Worm (Caenorhabditis elegans) whole organism, L4 larva: Measurements from ENCODE around the gene T03D8.6.

Experiments used
- D1046.2 ChIP-seq: fragments of 200-800 bp; sonication (Bioruptor generic); IDR thresholded peaks from 2 replicates; pipeline ENCODE4 v1.3.6; 2022; ENCODE audit warnings: missing genetic modification characterization, missing compliant biosample characterization
- F10B5.3 ChIP-seq: sonication (generic microtip); optimal IDR thresholded peaks from 2 replicates; lab custom pipeline; 2016; ENCODE audit warnings: mild to moderate bottlenecking, missing genetic modification characterization, missing compliant biosample characterization
- F49E8.2 ChIP-seq: sonication (generic microtip); optimal IDR thresholded peaks from 2 replicates; lab custom pipeline; 2016; ENCODE audit warnings: missing compliant biosample characterization, mild to moderate bottlenecking, missing genetic modification characterization, borderline replicate concordance
- T26A8.4 ChIP-seq: fragments of 200-800 bp; sonication (Bioruptor generic); IDR thresholded peaks from 2 replicates; pipeline ENCODE4 v1.3.6; 2022; ENCODE audit warnings: missing genetic modification characterization, missing compliant biosample characterization
- ZK546.5 ChIP-seq, 2 experiments: sonication (generic microtip); optimal IDR thresholded peaks; 2 replicates each; lab custom pipeline; 2017; ENCODE audit warnings: missing biosample characterization in 2 of 2, missing genetic modification characterization in 2 of 2
- aha-1 ChIP-seq: fragments of 150-350 bp; peaks from one replicate; lab custom pipeline; 2014; ENCODE audit warnings: missing biosample characterization, missing genetic modification characterization
- ama-1 ChIP-seq: fragments of 150-350 bp; optimal IDR thresholded peaks from 2 replicates; lab custom pipeline; 2014; ENCODE audit warnings: inconsistent platforms, mixed read lengths
- arid-1 ChIP-seq: fragments of 200-800 bp; sonication (Bioruptor generic); conservative IDR thresholded peaks from 2 replicates; pipeline ENCODE4 v1.3.6; 2022; ENCODE audit warnings: missing genetic modification reagents, missing genetic modification characterization, missing compliant biosample characterization
- ceh-32 ChIP-seq: sonication (generic microtip); optimal IDR thresholded peaks from 2 replicates; lab custom pipeline; 2016; ENCODE audit warnings: mild to moderate bottlenecking, missing genetic modification characterization, missing compliant biosample characterization; ENCODE audit not compliant: poor library complexity
- ces-1 ChIP-seq: fragments of 150-350 bp; sonication (generic microtip); optimal IDR thresholded peaks from 4 replicates; lab custom pipeline; 2014; ENCODE audit warnings: missing biosample characterization, missing genetic modification reagents, missing genetic modification characterization
- cey-2 ChIP-seq: sonication (generic microtip); optimal IDR thresholded peaks from 3 replicates; lab custom pipeline; 2017; ENCODE audit warnings: missing genetic modification characterization, mild to moderate bottlenecking, missing compliant biosample characterization, antibody characterized with exemption, borderline replicate concordance; ENCODE audit not compliant: insufficient read depth
- ctbp-1 ChIP-seq: fragments of 200-800 bp; sonication (Bioruptor generic); IDR thresholded peaks from 2 replicates; pipeline ENCODE4 v1.3.6; 2022; ENCODE audit warnings: missing genetic modification reagents, missing genetic modification characterization, missing compliant biosample characterization
- daf-16 ChIP-seq, 3 experiments: sonication (generic microtip); optimal IDR thresholded peaks; 2 replicates each; lab custom pipeline; 2016 to 2017; ENCODE audit warnings: missing genetic modification characterization in 3 of 3, missing genetic modification reagents in 3 of 3, mild to moderate bottlenecking in 2 of 3, missing compliant biosample characterization in 2 of 3, missing biosample characterization in 1 of 3, moderate library complexity in 1 of 3
- daf-8 ChIP-seq: fragments of 200-800 bp; sonication (Bioruptor generic); IDR thresholded peaks from 2 replicates; pipeline ENCODE4 v1.3.6; 2022; ENCODE audit warnings: missing genetic modification characterization, missing compliant biosample characterization
- dmd-9 ChIP-seq: fragments of 200-800 bp; sonication (Bioruptor generic); IDR thresholded peaks from 2 replicates; pipeline ENCODE4 v1.3.6; 2022; ENCODE audit warnings: missing genetic modification reagents, missing genetic modification characterization, missing compliant biosample characterization
- duxl-1 ChIP-seq: sonication (generic microtip); optimal IDR thresholded peaks from 2 replicates; lab custom pipeline; 2016; ENCODE audit warnings: mild to moderate bottlenecking, missing genetic modification characterization, moderate library complexity, missing compliant biosample characterization; ENCODE audit not compliant: poor library complexity
- dve-1 ChIP-seq: sonication (generic microtip); optimal IDR thresholded peaks from 2 replicates; lab custom pipeline; 2017; ENCODE audit warnings: antibody characterized with exemption, mild to moderate bottlenecking, missing genetic modification characterization, missing compliant biosample characterization; ENCODE audit not compliant: insufficient read depth
- egl-43 ChIP-seq: fragments of 200-800 bp; sonication (Bioruptor generic); IDR thresholded peaks from 2 replicates; pipeline ENCODE4 v1.3.6; 2022; ENCODE audit warnings: missing genetic modification reagents, missing genetic modification characterization, missing compliant biosample characterization
- hlh-30 ChIP-seq: sonication (generic microtip); optimal IDR thresholded peaks from 2 replicates; lab custom pipeline; 2017; ENCODE audit warnings: antibody characterized with exemption, mild to moderate bottlenecking, missing genetic modification characterization, missing compliant biosample characterization; ENCODE audit not compliant: insufficient read depth
- hmg-1.1 ChIP-seq: fragments of 200-800 bp; sonication (Bioruptor generic); IDR thresholded peaks from 2 replicates; pipeline ENCODE4 v1.3.6; 2022; ENCODE audit warnings: missing genetic modification reagents, missing genetic modification characterization, missing compliant biosample characterization
- lin-13 ChIP-seq: fragments of 150-350 bp; optimal IDR thresholded peaks from 2 replicates; lab custom pipeline; 2014; ENCODE audit warnings: missing biosample characterization, missing genetic modification reagents, missing genetic modification characterization
- lin-29 ChIP-seq: fragments of 200-800 bp; sonication (Bioruptor generic); IDR thresholded peaks from 2 replicates; pipeline ENCODE4 v1.3.6; 2022; ENCODE audit warnings: missing genetic modification reagents, missing genetic modification characterization, missing compliant biosample characterization
- lin-38 ChIP-seq: fragments of 200-800 bp; sonication (Bioruptor generic); IDR thresholded peaks from 2 replicates; pipeline ENCODE4 v1.3.6; 2022; ENCODE audit warnings: missing genetic modification reagents, missing genetic modification characterization, missing compliant biosample characterization
- lir-3 ChIP-seq: sonication (generic microtip); optimal IDR thresholded peaks from 2 replicates; lab custom pipeline; 2016; ENCODE audit warnings: mild to moderate bottlenecking, missing genetic modification characterization, missing compliant biosample characterization
- lsy-2 ChIP-seq, 2 experiments: fragments of 150-350 bp in 1 of 2; sonication (generic microtip) in 1 of 2; optimal IDR thresholded peaks; 2 replicates each; lab custom pipeline; 2014 to 2017; ENCODE audit warnings: missing biosample characterization in 2 of 2, missing genetic modification characterization in 2 of 2
- mep-1 ChIP-seq: fragments of 150-350 bp; sonication (generic microtip); optimal IDR thresholded peaks from 3 replicates; lab custom pipeline; 2014; ENCODE audit warnings: missing biosample characterization, missing genetic modification characterization
- nhr-102 ChIP-seq: sonication (generic microtip); optimal IDR thresholded peaks from 2 replicates; lab custom pipeline; 2016; ENCODE audit warnings: mild to moderate bottlenecking, missing genetic modification characterization, moderate library complexity, missing compliant biosample characterization
- nhr-111 ChIP-seq: fragments of 200-800 bp; sonication (Bioruptor generic); optimal IDR thresholded peaks from 2 replicates; lab custom pipeline; 2018; ENCODE audit warnings: mild to moderate bottlenecking, missing genetic modification characterization, missing compliant biosample characterization
- nhr-25 ChIP-seq: sonication (generic microtip); optimal IDR thresholded peaks from 2 replicates; lab custom pipeline; 2017; ENCODE audit warnings: missing genetic modification characterization, mild to moderate bottlenecking, missing compliant biosample characterization, antibody characterized with exemption, moderate library complexity, borderline replicate concordance; ENCODE audit not compliant: insufficient read depth
- nhr-42 ChIP-seq: fragments of 200-800 bp; sonication (Bioruptor generic); IDR thresholded peaks from 2 replicates; pipeline ENCODE4 v1.3.6; 2022; ENCODE audit warnings: missing genetic modification characterization, missing compliant biosample characterization
- pha-4 ChIP-seq, 2 experiments: fragments of 150-350 bp in 1 of 2; fragments of 200-800 bp in 1 of 2; sonication (Bioruptor generic) in 1 of 2; IDR thresholded peaks in 1 of 2; optimal IDR thresholded peaks in 1 of 2; 2 replicates each; pipeline versions ENCODE4 v1.3.6 to Lab custom; 2014 to 2022; ENCODE audit warnings: missing genetic modification characterization in 2 of 2, missing genetic modification reagents in 2 of 2, missing biosample characterization in 1 of 2, missing compliant biosample characterization in 1 of 2
- php-3 ChIP-seq: fragments of 200-800 bp; sonication (Bioruptor generic); IDR thresholded peaks from 2 replicates; pipeline ENCODE4 v1.3.6; 2022; ENCODE audit warnings: missing genetic modification reagents, missing genetic modification characterization, missing compliant biosample characterization
- pqm-1 ChIP-seq: sonication (generic microtip); optimal IDR thresholded peaks from 2 replicates; lab custom pipeline; 2017; ENCODE audit warnings: missing biosample characterization, missing genetic modification characterization
- sdz-12 ChIP-seq: fragments of 200-800 bp; sonication (Bioruptor generic); optimal IDR thresholded peaks from 2 replicates; lab custom pipeline; 2018; ENCODE audit warnings: mild to moderate bottlenecking, missing genetic modification characterization, missing compliant biosample characterization
- spr-3 ChIP-seq: fragments of 200-800 bp; sonication (Bioruptor generic); optimal IDR thresholded peaks from 2 replicates; lab custom pipeline; 2018; ENCODE audit warnings: mild to moderate bottlenecking, missing genetic modification characterization, missing compliant biosample characterization
- unc-130 ChIP-seq: sonication (generic microtip); optimal IDR thresholded peaks from 2 replicates; lab custom pipeline; 2016; ENCODE audit warnings: missing genetic modification reagents, missing genetic modification characterization, missing compliant biosample characterization
- unc-39 ChIP-seq: sonication (generic microtip); optimal IDR thresholded peaks from 2 replicates; lab custom pipeline; 2017; ENCODE audit warnings: missing biosample characterization, missing genetic modification characterization
- unc-62 ChIP-seq, 3 experiments: fragments of 150-350 bp in 1 of 3; sonication (generic microtip); optimal IDR thresholded peaks in 2 of 3; peaks in 1 of 3; 1 replicate in 1 of 3; 2 replicates in 2 of 3; lab custom pipeline; 2014 to 2017; ENCODE audit warnings: missing biosample characterization in 3 of 3, missing genetic modification characterization in 3 of 3, missing genetic modification reagents in 3 of 3, missing genotype in 1 of 3
- zag-1 ChIP-seq: fragments of 150-350 bp; optimal IDR thresholded peaks from 2 replicates; lab custom pipeline; 2014; ENCODE audit warnings: missing biosample characterization, missing genetic modification characterization
- zip-2 ChIP-seq: fragments of 150-350 bp; optimal IDR thresholded peaks from 2 replicates; lab custom pipeline; 2014; ENCODE audit warnings: missing biosample characterization, missing genetic modification characterization

Gene T03D8.6

ce11 chrV:20850580-20850979, 30.4 kb upstream of the T03D8.6 start, which contains the start of gene clec-264:
Gene clec-264 (minus strand): TSS chrV:20850701.
- TF ChIP-seq pqm-1: no peak
- TF ChIP-seq php-3 (GFP tag; lab: Robert Waterston, UW): no peak
- TF ChIP-seq aha-1 (tag; lab: Kevin White, UChicago): no peak

ce11 chrV:20847743-20848229, 27.7 kb upstream of the T03D8.6 start:
- TF ChIP-seq aha-1 (tag; lab: Kevin White, UChicago) (peak; percentile 37), daf-8 (GFP tag; lab: Robert Waterston, UW) (no peak), pha-4 (GFP tag; IDR thresholded peaks at IDR 0.05; lab: Robert Waterston, UW) (peak; percentile 42; the same call in 1 of the 2 replicates), pha-4 (tag; optimal IDR thresholded peaks at IDR 0.05; lab: Kevin White, UChicago) (no peak), unc-130 (GFP tag; lab: Kevin White, UChicago) (peak; percentile 6), zag-1 (tag; lab: Kevin White, UChicago) (no peak), D1046.2 (GFP tag; lab: Robert Waterston, UW) (peak; percentile 28; the same call in 1 of the 2 replicates), F10B5.3 (tag; lab: Kevin White, UChicago) (peak; percentile 54), lin-13 (peak; percentile 26), nhr-25 (tag; lab: Kevin White, UChicago) (no peak), zip-2 (tag; lab: Kevin White, UChicago) (peak; percentile 28), duxl-1 (tag; lab: Kevin White, UChicago) (peak; percentile 56), ZK546.5 (tag; optimal IDR thresholded peaks at IDR 0.05; lab: Kevin White, UChicago) (no peak), lir-3 (tag; lab: Kevin White, UChicago) (no peak), daf-16 (GFP tag; optimal IDR thresholded peaks at IDR 0.05; lab: Kevin White, UChicago) (peak in 1 of 2 experiments; percentile 63), daf-16 (tag; optimal IDR thresholded peaks at IDR 0.05; lab: Kevin White, UChicago) (peak; percentile 9), cey-2 (no peak), ces-1 (GFP tag; lab: Kevin White, UChicago) (no peak), lin-38 (GFP tag; lab: Robert Waterston, UW) (peak; percentile 56), nhr-42 (GFP tag; lab: Robert Waterston, UW) (no peak), dve-1 (tag; lab: Kevin White, UChicago) (peak; percentile 26), ceh-32 (tag; lab: Kevin White, UChicago) (no peak), lsy-2 (tag; optimal IDR thresholded peaks at IDR 0.05; lab: Kevin White, UChicago) (peak in 1 of 2 experiments; percentile 64), spr-3 (peak; percentile 53), nhr-111 (GFP tag; lab: Kevin White, UChicago) (peak; percentile 17), T26A8.4 (peak; percentile 51; the same call in 1 of the 2 replicates), sdz-12 (GFP tag; lab: Kevin White, UChicago) (peak; percentile 51), unc-62 (GFP tag; optimal IDR thresholded peaks at IDR 0.05 in 1 of 2; lab: Kevin White, UChicago) (peak in 1 of 2 experiments; percentile 46), unc-62 (tag; optimal IDR thresholded peaks at IDR 0.05; lab: Kevin White, UChicago) (no peak), unc-39 (no peak), lin-29 (GFP tag; lab: Robert Waterston, UW) (no peak), nhr-102 (tag; lab: Kevin White, UChicago) (peak; percentile 41), pqm-1 (no peak), dmd-9 (GFP tag; lab: Robert Waterston, UW) (no peak), egl-43 (0 out of 2 replicates have a peak, but pooled peaks have one; percentile 46), ama-1 (lab: Kevin White, UChicago) (peak; percentile 79), hlh-30 (tag; lab: Kevin White, UChicago) (peak; percentile 36), ctbp-1 (GFP tag; lab: Robert Waterston, UW) (peak; percentile 38), hmg-1.1 (GFP tag; lab: Robert Waterston, UW) (0 out of 2 replicates have a peak, but pooled peaks have one; percentile 26), F49E8.2 (tag; lab: Kevin White, UChicago) (peak; percentile 91), mep-1 (tag; lab: Kevin White, UChicago) (peak; percentile 39), arid-1 (GFP tag; lab: Robert Waterston, UW) (peak; percentile 70; the same call in 1 of the 2 replicates)
